Fruit fly (Drosophila melanogaster): ENCODE data around the gene CG16704.

Gene CG16704

dm6 chr2L:3703260-3703659, 10.9 kb upstream of the CG16704 start, which contains the start of gene CG2816:
Gene CG2816, plus strand, starts transcription at chr2L:3703659.
- TF ChIP-seq CG17801 (GFP tag; optimal IDR thresholded peaks at IDR 0.05; ENCODE audit: partially characterized antibody): no peak

dm6 chr2L:3701526-3701925, 9.1 kb upstream of the CG16704 start, which contains the start of gene CG43145:
Gene CG43145, plus strand, starts transcription at chr2L:3701826.
- no peak for TF ChIP-seq CG17801 (GFP tag; optimal IDR thresholded peaks at IDR 0.05; ENCODE audit: partially characterized antibody)

DNA sequence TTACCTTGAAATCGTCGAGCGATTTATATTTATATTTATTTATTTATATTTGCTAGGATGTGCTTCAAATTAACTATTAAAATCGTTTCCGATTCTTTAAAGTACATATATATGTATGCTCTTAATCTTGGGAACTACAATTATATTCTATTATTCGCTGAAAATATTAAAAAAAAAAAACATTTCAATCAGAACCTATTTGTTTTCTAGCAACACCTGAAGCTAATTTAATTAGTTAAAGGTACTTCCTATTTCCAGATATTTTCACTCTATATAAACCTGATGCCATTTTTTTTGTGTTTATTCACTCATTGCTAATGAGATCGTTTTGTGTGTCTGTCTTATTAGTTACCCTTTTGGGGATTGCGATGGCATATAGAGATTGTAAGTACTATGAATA, 8.6 kb upstream of the CG16704 start, which contains the start of gene CG42467:
Gene CG42467, plus strand, starts transcription at position 301 of the 400 bp plus-strand sequence.
- TF ChIP-seq CG17801 (GFP tag; optimal IDR thresholded peaks at IDR 0.05; ENCODE audit: partially characterized antibody): no peak

dm6 chr2L:3700374-3700773, 8.0 kb upstream of the CG16704 start, which contains the start of gene Sfp24C1:
Gene Sfp24C1, plus strand, starts transcription at chr2L:3700674.
- no peak for TF ChIP-seq CG17801 (GFP tag; optimal IDR thresholded peaks at IDR 0.05; ENCODE audit: partially characterized antibody)

dm6 chr2L:3699895-3700294, 7.5 kb upstream of the CG16704 start, which contains the start of gene CG42465:
Gene CG42465, plus strand, starts transcription at chr2L:3700195.
- no peak for TF ChIP-seq CG17801 (GFP tag; optimal IDR thresholded peaks at IDR 0.05; ENCODE audit: partially characterized antibody)

DNA sequence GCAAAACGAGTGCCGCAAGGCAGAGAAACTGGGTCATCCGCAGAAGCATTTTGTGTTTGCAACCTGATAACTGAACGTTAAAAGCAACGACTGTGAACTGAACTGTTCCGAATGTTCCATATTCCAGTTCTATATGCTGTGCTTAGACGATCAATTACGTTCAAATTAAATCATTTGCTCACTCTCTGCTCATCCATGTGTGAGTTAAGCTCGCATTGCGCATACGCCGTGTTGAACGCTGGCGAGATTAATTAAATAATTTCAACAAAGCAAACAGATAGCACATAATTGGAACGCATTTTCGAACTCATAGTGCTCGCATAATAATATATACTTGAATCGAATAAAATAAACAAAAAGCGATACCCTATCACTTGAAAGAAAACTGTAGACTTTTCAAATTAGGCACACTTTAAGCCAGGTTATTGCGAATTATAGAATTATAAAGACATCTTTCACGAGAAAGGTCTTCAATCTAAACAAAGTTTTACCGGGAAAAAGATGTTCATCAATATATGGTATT, 6.7 kb upstream of the CG16704 start, which contains the start of the genes CG10031 and CG42464:
Gene CG10031, minus strand, starts transcription at position 101 of the 523 bp plus-strand sequence.
Gene CG42464, plus strand, starts transcription at position 473 of the 523 bp plus-strand sequence.
- TF ChIP-seq CG17801 (GFP tag; optimal IDR thresholded peaks at IDR 0.05; ENCODE audit: partially characterized antibody): no peak

DNA sequence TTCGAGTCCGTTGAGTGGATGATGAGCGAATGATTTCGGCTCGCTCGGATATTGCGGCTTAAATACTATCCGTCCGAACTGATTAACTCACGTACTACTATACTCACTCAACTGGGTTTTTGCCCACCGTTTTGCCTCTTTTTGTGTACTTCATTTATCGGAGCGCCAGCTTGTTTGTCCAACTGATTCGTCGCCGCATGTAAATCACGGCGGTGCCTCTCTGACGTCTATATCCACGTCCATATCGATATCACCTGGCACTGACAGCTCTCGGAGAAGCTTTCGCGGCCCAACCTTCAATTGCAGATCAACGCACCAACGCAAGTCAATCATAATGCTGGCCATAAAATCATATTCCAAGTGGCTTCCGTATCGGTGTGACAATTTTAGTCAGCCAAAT, 5.4 kb upstream of the CG16704 start, which contains the start of gene CG3604:
Gene CG3604, minus strand, starts transcription at position 101 of the 400 bp plus-strand sequence.
- no peak for TF ChIP-seq CG17801 (GFP tag; optimal IDR thresholded peaks at IDR 0.05; ENCODE audit: partially characterized antibody)

dm6 chr2L:3696438-3696837, 4.1 kb upstream of the CG16704 start, which contains the start of gene IM33:
Gene IM33, minus strand, starts transcription at chr2L:3696658.
- TF ChIP-seq CG17801 (GFP tag; optimal IDR thresholded peaks at IDR 0.05; ENCODE audit: partially characterized antibody): no peak

DNA sequence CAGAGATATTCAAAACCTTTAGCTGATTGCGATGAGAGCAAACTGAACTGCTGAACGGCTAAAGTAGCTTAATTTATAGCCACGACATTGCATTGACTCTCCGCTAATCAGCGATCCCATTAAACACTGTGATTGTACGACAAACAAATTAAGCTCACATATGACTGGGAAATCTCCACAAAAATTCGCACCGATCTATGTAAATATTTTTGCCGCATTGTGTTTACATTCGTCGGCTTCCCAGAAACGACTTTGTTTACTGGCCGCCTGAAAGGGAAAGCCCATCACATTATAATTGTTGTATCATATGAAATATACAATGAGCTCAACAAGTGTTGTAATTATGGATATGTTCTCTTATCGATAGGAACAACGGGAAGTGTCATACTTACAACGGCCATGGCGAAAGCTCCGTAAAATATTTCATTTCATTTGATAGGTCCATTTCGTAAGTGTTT, 3.0 kb upstream of the CG16704 start, which contains the start of gene CG16713:
Gene CG16713, minus strand, starts transcription at position 51 of the 458 bp plus-strand sequence.
- TF ChIP-seq CG17801 (GFP tag; optimal IDR thresholded peaks at IDR 0.05; ENCODE audit: partially characterized antibody): no peak

DNA sequence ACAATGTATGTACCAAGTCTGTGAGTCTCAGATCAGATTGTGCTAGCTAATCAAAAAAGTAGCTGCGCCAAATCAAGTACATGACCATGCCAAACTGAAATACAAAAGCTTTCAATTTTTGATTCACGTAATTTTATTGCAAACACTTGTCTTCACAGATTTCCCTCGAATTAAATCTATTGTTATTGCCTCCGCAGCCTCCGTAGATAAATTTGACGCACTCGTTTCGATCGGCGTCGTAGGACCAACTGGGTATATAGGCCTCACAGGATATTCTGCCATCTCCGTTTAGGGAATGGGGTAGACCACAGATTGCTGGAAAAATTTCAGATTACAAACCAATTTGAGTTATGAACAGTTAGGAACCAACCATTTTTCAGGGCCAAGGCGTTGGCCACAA, 2.5 kb upstream of the CG16704 start, which contains the start of gene CG43165:
Gene CG43165, minus strand, starts transcription at position 101 of the 400 bp plus-strand sequence.
- no peak for TF ChIP-seq CG17801 (GFP tag; optimal IDR thresholded peaks at IDR 0.05; ENCODE audit: partially characterized antibody)

- TF ChIP-seq CG17801 (GFP tag; optimal IDR thresholded peaks at IDR 0.05; ENCODE audit: partially characterized antibody): no peak
These were observed 1.4 kb upstream of the CG16704 start, which contains the start of gene Acp24A4 for dm6 chr2L:3693805-3694204. Gene Acp24A4, minus strand, starts transcription at chr2L:3693905.

DNA sequence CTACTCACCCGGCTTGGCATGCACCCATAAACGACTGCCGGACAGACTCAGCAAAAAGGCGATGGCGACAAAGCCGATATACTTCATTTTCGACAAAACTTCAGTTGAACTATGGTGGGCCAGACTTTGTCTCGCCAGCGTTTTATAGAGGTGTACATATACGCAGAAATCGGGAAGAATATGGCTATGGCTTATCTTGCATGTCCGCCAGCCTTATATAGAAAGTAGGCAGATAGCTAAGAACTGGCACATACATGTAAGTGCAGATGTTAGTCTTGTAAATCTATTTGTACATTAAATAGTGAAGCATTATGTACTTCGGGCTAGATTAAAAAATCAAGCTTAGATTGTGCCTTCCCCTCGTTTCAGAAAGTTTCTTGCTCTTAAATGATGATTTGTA, 695 bp upstream of the CG16704 start, which contains the start of gene CG3513:
Gene CG3513, minus strand, starts transcription at position 101 of the 400 bp plus-strand sequence.
- TF ChIP-seq CG17801 (GFP tag; optimal IDR thresholded peaks at IDR 0.05; ENCODE audit: partially characterized antibody): no peak

DNA sequence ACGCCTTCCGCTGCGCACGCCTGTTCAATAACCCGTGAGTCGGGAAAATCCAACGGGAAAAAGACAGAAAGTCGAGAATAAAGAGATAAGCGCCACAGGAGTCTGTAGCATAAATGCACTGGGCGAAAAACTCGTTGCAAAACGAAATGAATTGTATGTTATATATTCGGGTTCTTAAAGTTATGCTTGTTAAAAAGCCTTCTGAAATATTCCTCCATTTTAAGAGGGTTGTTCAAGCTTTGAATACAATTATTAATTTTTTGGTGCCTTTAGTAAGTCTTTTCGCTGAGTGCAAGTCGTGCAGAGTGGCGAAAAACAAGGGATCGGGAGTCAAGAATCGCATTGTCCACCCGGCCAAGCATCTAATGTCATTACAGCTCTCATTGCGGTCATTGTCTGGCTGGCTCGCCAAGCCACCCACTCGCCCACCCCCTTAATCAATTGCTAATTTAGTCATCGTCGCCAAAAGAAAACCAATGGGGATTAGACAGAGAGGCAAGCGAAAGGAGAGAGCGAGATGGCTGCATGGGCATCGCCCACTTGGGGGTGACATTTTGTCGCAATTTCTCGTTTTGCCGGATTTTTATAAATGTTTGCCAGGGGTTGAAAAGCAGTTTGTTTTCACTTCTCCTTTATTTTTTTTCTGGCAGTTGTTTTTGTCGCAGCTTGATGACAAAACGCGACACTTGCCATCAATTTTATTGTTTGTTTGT, 7.1 kb downstream of the CG16704 start:
- TF ChIP-seq CG17801 (GFP tag; optimal IDR thresholded peaks at IDR 0.05; ENCODE audit: partially characterized antibody): no peak

dm6 chr2L:3682489-3682888, 9.9 kb downstream of the CG16704 start:
- TF ChIP-seq CG17801 (GFP tag; optimal IDR thresholded peaks at IDR 0.05; ENCODE audit: partially characterized antibody): no peak

dm6 chr2L:3681338-3681737, 11.0 kb downstream of the CG16704 start:
- TF ChIP-seq CG17801 (GFP tag; optimal IDR thresholded peaks at IDR 0.05; ENCODE audit: partially characterized antibody): no peak

Measured in ovary, adult (tissue).